Worm (Caenorhabditis elegans): ENCODE data around the gene twk-28.

The twk-28 gene

ce11 chrX:4282380-4282779 is 3.2 kb upstream of the twk-28 start, which contains the start of gene C52B9.19:
TSS of gene C52B9.19 (plus strand) at chrX:4282555.
- TF ChIP-seq skn-1 (tag; optimal IDR thresholded peaks at IDR 0.05) (no peak), zip-2 (tag; optimal IDR thresholded peaks at IDR 0.05) (no peak), dve-1 (tag; optimal IDR thresholded peaks at IDR 0.05; ENCODE audit: insufficient read depth) (peak; percentile 4), D1046.2 (GFP tag; IDR thresholded peaks at IDR 0.05) (no peak), nhr-48 (tag; optimal IDR thresholded peaks at IDR 0.05) (no peak), ceh-32 (tag; optimal IDR thresholded peaks at IDR 0.05; ENCODE audit: poor library complexity) (no peak), lir-3 (tag; optimal IDR thresholded peaks at IDR 0.05) (no peak), snpc-4 (tag; optimal IDR thresholded peaks at IDR 0.05) (no peak), F49E8.2 (tag; optimal IDR thresholded peaks at IDR 0.05; ENCODE audit: borderline replicate concordance) (no peak), saeg-2 (GFP tag; IDR thresholded peaks at IDR 0.05) (no peak), spr-1 (tag; optimal IDR thresholded peaks at IDR 0.05) (no peak), dmd-9 (GFP tag; IDR thresholded peaks at IDR 0.05) (no peak), attf-4 (tag; optimal IDR thresholded peaks at IDR 0.05) (no peak), gei-8 (GFP tag; optimal IDR thresholded peaks at IDR 0.05) (no peak), nhr-25 (tag; optimal IDR thresholded peaks at IDR 0.05; ENCODE audit: borderline replicate concordance, insufficient read depth) (no peak), mep-1 (tag; optimal IDR thresholded peaks at IDR 0.05) (no peak), ceh-82 (tag; optimal IDR thresholded peaks at IDR 0.05) (no peak), R02D3.7 (tag; optimal IDR thresholded peaks at IDR 0.05) (no peak), fos-1 (tag; optimal IDR thresholded peaks at IDR 0.05) (no peak), dpl-1 (GFP tag; optimal IDR thresholded peaks at IDR 0.05) (no peak), nhr-42 (GFP tag; IDR thresholded peaks at IDR 0.05) (no peak), cey-2 (tag; optimal IDR thresholded peaks at IDR 0.05; ENCODE audit: borderline replicate concordance, insufficient read depth) (no peak), hif-1 (tag; optimal IDR thresholded peaks at IDR 0.05) (no peak), nhr-28 (tag; optimal IDR thresholded peaks at IDR 0.05) (peak; percentile 43), F26F4.8 (GFP tag; conservative IDR thresholded peaks at IDR 0.05) (no peak), nhr-102 (tag; optimal IDR thresholded peaks at IDR 0.05) (no peak), lin-1 (GFP tag; IDR thresholded peaks at IDR 0.05) (no peak), dmd-6 (GFP tag; IDR thresholded peaks at IDR 0.05) (no peak), mes-2 (tag; optimal IDR thresholded peaks at IDR 0.05; ENCODE audit: poor library complexity, severe bottlenecking) (no peak), daf-16 (GFP tag; optimal IDR thresholded peaks at IDR 0.05) (no peak), daf-16 (tag; optimal IDR thresholded peaks at IDR 0.05) (peak; percentile 53), mxl-3 (GFP tag; optimal IDR thresholded peaks at IDR 0.05) (no peak), ztf-7 (tag; optimal IDR thresholded peaks at IDR 0.05) (no peak), ztf-11 (tag; optimal IDR thresholded peaks at IDR 0.05) (no peak), lsy-2 (tag; optimal IDR thresholded peaks at IDR 0.05) (no peak), jun-1 (tag; optimal IDR thresholded peaks at IDR 0.05) (no peak), lin-15B (tag; optimal IDR thresholded peaks at IDR 0.05) (no peak), F44E2.7 (GFP tag; IDR thresholded peaks at IDR 0.05) (no peak), aha-1 (tag) (peak; percentile 7), Y48G9A.11 (GFP tag; IDR thresholded peaks at IDR 0.05) (no peak), dmd-8 (GFP tag; IDR thresholded peaks at IDR 0.05) (no peak), daf-8 (GFP tag; IDR thresholded peaks at IDR 0.05) (no peak), php-3 (GFP tag; IDR thresholded peaks at IDR 0.05) (0 out of 2 replicates have a peak, but pooled peaks have one; percentile 46), F10B5.3 (tag; optimal IDR thresholded peaks at IDR 0.05) (no peak), pqm-1 (tag; optimal IDR thresholded peaks at IDR 0.05) (peak; percentile 30), ceh-28 (tag; optimal IDR thresholded peaks at IDR 0.05) (no peak), zfp-2 (tag; optimal IDR thresholded peaks at IDR 0.05) (no peak), hlh-30 (tag; optimal IDR thresholded peaks at IDR 0.05; ENCODE audit: insufficient read depth) (no peak), ces-1 (GFP tag; optimal IDR thresholded peaks at IDR 0.05) (no peak), nhr-77 (tag; optimal IDR thresholded peaks at IDR 0.05) (no peak), nhr-41 (GFP tag; IDR thresholded peaks at IDR 0.05) (no peak), lin-39 (tag; optimal IDR thresholded peaks at IDR 0.05) (no peak), lin-38 (GFP tag; IDR thresholded peaks at IDR 0.05) (no peak)
